Fruit fly (Drosophila melanogaster) whole organism, embryonic: ENCODE data around the gene Sys1.

Experiments used
- CG10431 ChIP-seq: fragments of 200-800 bp; sonication (Bioruptor generic); optimal IDR thresholded peaks from 3 replicates; lab custom pipeline; 2018; ENCODE audit warnings: missing biosample characterization, mild to moderate bottlenecking, missing genetic modification characterization
- CG10462 ChIP-seq: fragments of 200-800 bp; sonication (Bioruptor generic); optimal IDR thresholded peaks from 2 replicates; lab custom pipeline; 2016; ENCODE audit warnings: missing biosample characterization, missing genetic modification characterization
- CG11695 ChIP-seq: fragments of 200-800 bp; sonication (Bioruptor generic); IDR thresholded peaks from 3 replicates; pipeline ENCODE4 v1.3.6; 2022; ENCODE audit warnings: missing biosample characterization, missing genetic modification characterization
- CG11696 ChIP-seq: fragments of 200-800 bp; sonication (Bioruptor generic); IDR thresholded peaks from 2 replicates; pipeline ENCODE4 v1.3.6; 2022; ENCODE audit warnings: missing biosample characterization, missing genetic modification characterization
- CG13894 ChIP-seq: fragments of 200-800 bp; sonication (Bioruptor generic); optimal IDR thresholded peaks from 3 replicates; lab custom pipeline; 2018; ENCODE audit warnings: missing biosample characterization, mild to moderate bottlenecking, missing genetic modification characterization, moderate library complexity
- CG14710 ChIP-seq: fragments of 200-800 bp; sonication (Bioruptor generic); optimal IDR thresholded peaks from 3 replicates; lab custom pipeline; 2019; ENCODE audit warnings: missing biosample characterization, mild to moderate bottlenecking, missing genetic modification characterization, moderate library complexity
- CG14860 ChIP-seq: fragments of 200-800 bp; sonication (Bioruptor generic); IDR thresholded peaks from 3 replicates; pipeline ENCODE4 v1.3.6; 2022; ENCODE audit warnings: missing biosample characterization, missing genetic modification characterization; ENCODE audit not compliant: partially characterized antibody
- CG15011 ChIP-seq: fragments of 200-800 bp; sonication (Bioruptor generic); optimal IDR thresholded peaks from 3 replicates; lab custom pipeline; 2018; ENCODE audit warnings: missing biosample characterization, mild to moderate bottlenecking, missing genetic modification characterization
- CG16863 ChIP-seq: fragments of 200-800 bp; sonication (Bioruptor generic); optimal IDR thresholded peaks from 3 replicates; lab custom pipeline; 2016; ENCODE audit warnings: missing biosample characterization, missing genetic modification characterization
- CG17359 ChIP-seq: fragments of 200-800 bp; sonication (Bioruptor generic); optimal IDR thresholded peaks from 3 replicates; lab custom pipeline; 2018; ENCODE audit warnings: missing biosample characterization, mild to moderate bottlenecking, missing genetic modification characterization, moderate library complexity
- CG18011 ChIP-seq: fragments of 200-800 bp; sonication (Bioruptor generic); optimal IDR thresholded peaks from 2 replicates; lab custom pipeline; 2017; ENCODE audit warnings: missing biosample characterization, missing genetic modification characterization, mild to moderate bottlenecking, moderate library complexity, missing genotype
- CG2129 ChIP-seq: fragments of 200-800 bp; sonication (Bioruptor generic); IDR thresholded peaks from 2 replicates; pipeline ENCODE4 v1.3.6; 2022; ENCODE audit warnings: missing biosample characterization, missing genetic modification characterization; ENCODE audit not compliant: partially characterized antibody
- CG2678 ChIP-seq: fragments of 200-800 bp; sonication (Bioruptor generic); optimal IDR thresholded peaks from 3 replicates; lab custom pipeline; 2019; ENCODE audit warnings: missing biosample characterization, mild to moderate bottlenecking, missing genetic modification characterization, moderate library complexity
- CG32767 ChIP-seq: fragments of 200-800 bp; sonication (Bioruptor generic); IDR thresholded peaks from 2 replicates; pipeline ENCODE4 v1.3.6; 2022; ENCODE audit warnings: missing biosample characterization, missing genetic modification characterization
- CG4282 ChIP-seq: fragments of 200-800 bp; sonication (Bioruptor generic); optimal IDR thresholded peaks from 2 replicates; lab custom pipeline; 2016; ENCODE audit warnings: missing biosample characterization, missing genetic modification characterization
- CG6254 ChIP-seq: fragments of 200-800 bp; sonication (Bioruptor generic); optimal IDR thresholded peaks from 3 replicates; lab custom pipeline; 2017; ENCODE audit warnings: mild to moderate bottlenecking, missing biosample characterization, missing genetic modification reagents, missing genetic modification characterization
- CG6683 ChIP-seq: fragments of 200-800 bp; sonication (Bioruptor generic); optimal IDR thresholded peaks from 2 replicates; lab custom pipeline; 2017; ENCODE audit warnings: missing biosample characterization, mild to moderate bottlenecking, missing genetic modification characterization, missing genetic modification reagents
- CG6689 ChIP-seq: fragments of 200-800 bp; sonication (Bioruptor generic); IDR thresholded peaks from 2 replicates; pipeline ENCODE4 v1.3.6; 2022; ENCODE audit warnings: missing biosample characterization, missing genetic modification characterization
- CG8388 ChIP-seq: fragments of 200-800 bp; sonication (Bioruptor generic); optimal IDR thresholded peaks from 2 replicates; lab custom pipeline; 2019; ENCODE audit warnings: missing biosample characterization, mild to moderate bottlenecking, missing genetic modification characterization, moderate library complexity
- CG9727 ChIP-seq: fragments of 200-800 bp; sonication (Bioruptor generic); optimal IDR thresholded peaks from 3 replicates; lab custom pipeline; 2017; ENCODE audit warnings: missing biosample characterization, mild to moderate bottlenecking, missing genetic modification characterization
- E2f1 ChIP-seq: fragments of 200-800 bp; sonication (Bioruptor generic); IDR thresholded peaks from 2 replicates; pipeline ENCODE4 v1.3.6; 2022; ENCODE audit warnings: missing biosample characterization, missing genetic modification characterization
- E2f2 ChIP-seq: fragments of 200-800 bp; sonication (Bioruptor generic); IDR thresholded peaks from 2 replicates; pipeline ENCODE4 v1.3.6; 2022; ENCODE audit warnings: missing biosample characterization, missing genetic modification characterization
- Fer3 ChIP-seq: fragments of 200-800 bp; sonication (Bioruptor generic); optimal IDR thresholded peaks from 2 replicates; lab custom pipeline; 2018; ENCODE audit warnings: missing biosample characterization, mild to moderate bottlenecking, missing genetic modification characterization, moderate library complexity
- GATAe ChIP-seq: fragments of 200-800 bp; sonication (Bioruptor generic); conservative IDR thresholded peaks from 2 replicates; pipeline ENCODE4 v1.3.6; 2022; ENCODE audit warnings: missing biosample characterization, missing genetic modification characterization
- Gsc ChIP-seq: fragments of 200-800 bp; sonication (Bioruptor generic); IDR thresholded peaks from 2 replicates; pipeline ENCODE4 v1.3.6; 2022; ENCODE audit warnings: missing biosample characterization, missing genetic modification characterization
- HLH4C ChIP-seq: fragments of 200-800 bp; sonication (Bioruptor generic); IDR thresholded peaks from 3 replicates; pipeline ENCODE4 v1.3.6; 2022; ENCODE audit warnings: missing biosample characterization, missing genetic modification characterization; ENCODE audit not compliant: partially characterized antibody
- HLHmδ ChIP-seq: fragments of 200-800 bp; sonication (Bioruptor generic); optimal IDR thresholded peaks from 2 replicates; lab custom pipeline; 2018; ENCODE audit warnings: missing biosample characterization, mild to moderate bottlenecking, missing genetic modification characterization, moderate library complexity
- Hand ChIP-seq: fragments of 200-800 bp; sonication (Bioruptor generic); optimal IDR thresholded peaks from 2 replicates; lab custom pipeline; 2017; ENCODE audit warnings: mild to moderate bottlenecking, missing biosample characterization, missing genetic modification reagents, missing genetic modification characterization
- Rx ChIP-seq: fragments of 200-800 bp; sonication (Bioruptor generic); IDR thresholded peaks from 2 replicates; pipeline ENCODE4 v1.3.6; 2022; ENCODE audit warnings: missing biosample characterization, missing genetic modification characterization
- Sin3A ChIP-seq: fragments of >200 bp; optimal IDR thresholded peaks from 2 replicates; lab custom pipeline; 2018
- Xbp1 ChIP-seq: fragments of 200-800 bp; sonication (Bioruptor generic); optimal IDR thresholded peaks from 3 replicates; lab custom pipeline; 2016; ENCODE audit warnings: missing biosample characterization, mild to moderate bottlenecking, missing genetic modification characterization
- ara ChIP-seq: fragments of 200-800 bp; sonication (Bioruptor generic); IDR thresholded peaks from 2 replicates; pipeline ENCODE4 v1.3.6; 2022; ENCODE audit warnings: missing biosample characterization, missing genetic modification characterization
- bcd ChIP-seq: fragments of 200-800 bp; sonication (Bioruptor generic); optimal IDR thresholded peaks from 2 replicates; lab custom pipeline; 2017; ENCODE audit warnings: missing biosample characterization, mild to moderate bottlenecking, missing genetic modification characterization
- chm ChIP-seq: fragments of 200-800 bp; sonication (Bioruptor generic); IDR thresholded peaks from 2 replicates; pipeline ENCODE4 v1.3.6; 2022; ENCODE audit warnings: missing biosample characterization, missing genetic modification characterization
- crc ChIP-seq: fragments of 200-800 bp; sonication (Bioruptor generic); optimal IDR thresholded peaks from 2 replicates; lab custom pipeline; 2016; ENCODE audit warnings: missing biosample characterization, missing genetic modification characterization
- dimm ChIP-seq: fragments of 200-800 bp; sonication (Bioruptor generic); IDR thresholded peaks from 2 replicates; pipeline ENCODE4 v1.3.6; 2022; ENCODE audit warnings: missing biosample characterization, missing genetic modification characterization
- en ChIP-seq: fragments of 200-800 bp; sonication (Bioruptor generic); optimal IDR thresholded peaks from 2 replicates; lab custom pipeline; 2016; ENCODE audit warnings: missing biosample characterization, missing genetic modification characterization
- eyg ChIP-seq: fragments of 200-800 bp; sonication (Bioruptor generic); optimal IDR thresholded peaks from 3 replicates; lab custom pipeline; 2016; ENCODE audit warnings: missing biosample characterization, missing genetic modification characterization
- grau ChIP-seq: fragments of 200-800 bp; optimal IDR thresholded peaks from 3 replicates; lab custom pipeline; 2019; ENCODE audit warnings: missing biosample characterization, mild to moderate bottlenecking, missing genetic modification characterization, moderate library complexity
- gt ChIP-seq: fragments of 200-800 bp; sonication (Bioruptor generic); IDR thresholded peaks from 2 replicates; pipeline ENCODE4 v1.3.6; 2022; ENCODE audit warnings: missing biosample characterization, missing genetic modification characterization
- lola ChIP-seq, 3 experiments: fragments of >200 bp in 2 of 3; fragments of 200-800 bp in 1 of 3; sonication (Bioruptor generic) in 1 of 3; optimal IDR thresholded peaks; 2 replicates each; lab custom pipeline; 2017 to 2019; ENCODE audit warnings: missing biosample characterization in 3 of 3, missing genetic modification characterization in 3 of 3, mild to moderate bottlenecking in 1 of 3, moderate library complexity in 1 of 3
- luna ChIP-seq: fragments of 200-800 bp; sonication (Bioruptor generic); optimal IDR thresholded peaks from 2 replicates; lab custom pipeline; 2016; ENCODE audit warnings: missing biosample characterization, missing genetic modification characterization
- nmo ChIP-seq: fragments of 200-800 bp; sonication (Bioruptor generic); optimal IDR thresholded peaks from 2 replicates; lab custom pipeline; 2018; ENCODE audit warnings: missing biosample characterization, mild to moderate bottlenecking, missing genetic modification characterization, moderate library complexity
- p53 ChIP-seq: fragments of 200-800 bp; sonication (Bioruptor generic); optimal IDR thresholded peaks from 2 replicates; lab custom pipeline; 2016; ENCODE audit warnings: missing biosample characterization, missing genetic modification characterization
- shn ChIP-seq: fragments of 200-800 bp; sonication (Bioruptor generic); optimal IDR thresholded peaks from 3 replicates; lab custom pipeline; 2016; ENCODE audit warnings: missing biosample characterization, missing genetic modification characterization
- sima ChIP-seq: fragments of 200-800 bp; sonication (Bioruptor generic); optimal IDR thresholded peaks from 2 replicates; lab custom pipeline; 2016; ENCODE audit warnings: missing biosample characterization, missing genetic modification characterization
- slp2 ChIP-seq: fragments of 200-800 bp; sonication (Bioruptor generic); optimal IDR thresholded peaks from 2 replicates; lab custom pipeline; 2016; ENCODE audit warnings: missing biosample characterization, missing genetic modification characterization
- sug ChIP-seq: fragments of 200-800 bp; optimal IDR thresholded peaks from 2 replicates; lab custom pipeline; 2019; ENCODE audit warnings: missing biosample characterization, mild to moderate bottlenecking, missing genetic modification characterization, moderate library complexity
- twi ChIP-seq: fragments of 200-800 bp; optimal IDR thresholded peaks from 2 replicates; lab custom pipeline; 2019; ENCODE audit warnings: missing biosample characterization, mild to moderate bottlenecking, missing genetic modification characterization, moderate library complexity
- tx ChIP-seq: fragments of 200-800 bp; sonication (Bioruptor generic); optimal IDR thresholded peaks from 2 replicates; lab custom pipeline; 2016; ENCODE audit warnings: missing biosample characterization, missing genetic modification characterization

The Sys1 gene

dm6 chr3R:8676560-8677000, 24.0 kb downstream of the Sys1 start, which contains the start of the genes Unc50, CG11755 and CG8043 (continued):
- no peak for TF ChIP-seq Hand
- no peak for TF ChIP-seq CG13894 (tag; lab: Kevin White, UChicago)
- peak; percentile 82 for TF ChIP-seq CG2678 (tag; lab: Kevin White, UChicago)
- peak; percentile 88 for TF ChIP-seq sug
- TF ChIP-seq Gsc (GFP tag; lab: Robert Waterston, UW): no peak
- TF ChIP-seq ara (GFP tag; lab: Robert Waterston, UW): 0 out of 2 replicates have a peak, but pooled peaks have one; percentile 33
- no peak for TF ChIP-seq CG11696 (GFP tag; lab: Robert Waterston, UW)
- TF ChIP-seq CG18011 (GFP tag; lab: Kevin White, UChicago): peak; percentile 70
- TF ChIP-seq CG4282 (GFP tag; lab: Kevin White, UChicago): no peak
- peak; percentile 74 for TF ChIP-seq CG6689
- peak; percentile 23 for TF ChIP-seq eyg (GFP tag; lab: Kevin White, UChicago)
- TF ChIP-seq twi (tag; lab: Kevin White, UChicago): peak; percentile 73
- TF ChIP-seq CG9727: peak; percentile 82
- peak; percentile 79 for TF ChIP-seq bcd (GFP tag; lab: Kevin White, UChicago)
- TF ChIP-seq CG6683 (GFP tag; lab: Kevin White, UChicago): no peak
- TF ChIP-seq slp2 (GFP tag; lab: Kevin White, UChicago): peak; percentile 43
- peak; percentile 32; the same call in 1 of the 2 replicates for TF ChIP-seq CG32767 (GFP tag; lab: Robert Waterston, UW)
- TF ChIP-seq CG10431 (GFP tag; lab: Kevin White, UChicago): peak; percentile 30
- TF ChIP-seq CG6254 (GFP tag; lab: Kevin White, UChicago): peak; percentile 41
- TF ChIP-seq Xbp1 (GFP tag; lab: Kevin White, UChicago): peak; percentile 91
- TF ChIP-seq CG2129 (GFP tag; lab: Robert Waterston, UW): peak; percentile 99
- TF ChIP-seq crc (GFP tag; lab: Kevin White, UChicago): peak; percentile 19
- peak; percentile 70 for TF ChIP-seq Fer3
- TF ChIP-seq luna: peak; percentile 48
- peak; percentile 86 for TF ChIP-seq CG8388
- peak; percentile 8 for TF ChIP-seq en (GFP tag; lab: Kevin White, UChicago)
- TF ChIP-seq lola (GFP tag; optimal IDR thresholded peaks at IDR 0.05; lab: Kevin White, UChicago): peak in 1 of 3 experiments; percentile 82
- peak; percentile 77; the same call in 2 of the 3 replicates for TF ChIP-seq CG11695 (GFP tag; lab: Robert Waterston, UW)
- TF ChIP-seq tx (GFP tag; lab: Kevin White, UChicago): peak; percentile 53
- peak; percentile 97 for TF ChIP-seq CG14860
- TF ChIP-seq gt (GFP tag; lab: Robert Waterston, UW): no peak
- no peak for TF ChIP-seq HLHmδ (GFP tag; lab: Kevin White, UChicago)
- peak; percentile 78 for TF ChIP-seq GATAe (GFP tag; lab: Robert Waterston, UW)
- peak; percentile 46; the same call in 1 of the 2 replicates for TF ChIP-seq Rx (GFP tag; lab: Robert Waterston, UW)
- peak; percentile 48 for TF ChIP-seq CG10462 (GFP tag; lab: Kevin White, UChicago)
- TF ChIP-seq E2f2: peak; percentile 47; the same call in 1 of the 2 replicates
- no peak for TF ChIP-seq chm (GFP tag; lab: Robert Waterston, UW)
- TF ChIP-seq Sin3A: peak; percentile 88
- peak; percentile 44 for TF ChIP-seq CG16863
- TF ChIP-seq HLH4C: peak; percentile 94
- peak; percentile 53 for TF ChIP-seq CG15011 (GFP tag; lab: Kevin White, UChicago)
- peak; percentile 55; the same call in 1 of the 2 replicates for TF ChIP-seq E2f1 (GFP tag; lab: Robert Waterston, UW)
- TF ChIP-seq CG14710 (tag; lab: Kevin White, UChicago): peak; percentile 89
- no peak for TF ChIP-seq dimm (GFP tag; lab: Robert Waterston, UW)
- TF ChIP-seq CG17359 (tag; lab: Kevin White, UChicago): peak; percentile 68
- TF ChIP-seq sima (GFP tag; lab: Kevin White, UChicago): no peak
- TF ChIP-seq grau (tag; lab: Kevin White, UChicago): peak; percentile 84
- no peak for TF ChIP-seq p53 (GFP tag; lab: Kevin White, UChicago)
- TF ChIP-seq shn (GFP tag; lab: Kevin White, UChicago): peak; percentile 45
- peak; percentile 92 for TF ChIP-seq nmo (GFP tag; lab: Kevin White, UChicago)
